Fruit fly (Drosophila melanogaster) whole organism: ENCODE results near the gene CG32202.

Experiments used
- CG8478 ChIP-seq: fragments of >200 bp; optimal IDR thresholded peaks from 2 replicates; lab custom pipeline; 2018; ENCODE audit warnings: inconsistent platforms
- Dll ChIP-seq: fragments of >200 bp; optimal IDR thresholded peaks from 2 replicates; lab custom pipeline; 2017
- pan ChIP-seq: fragments of >200 bp; optimal IDR thresholded peaks from 2 replicates; lab custom pipeline; 2017
- psq ChIP-seq: fragments of >200 bp; optimal IDR thresholded peaks from 2 replicates; lab custom pipeline; 2017
- usp ChIP-seq: fragments of >200 bp; optimal IDR thresholded peaks from 2 replicates; lab custom pipeline; 2017; ENCODE audit warnings: missing biosample characterization, missing genetic modification characterization, mixed read lengths

- TF ChIP-seq CG8478 (lab: Kevin White, UChicago), result no peak
- TF ChIP-seq usp (GFP tag; lab: Kevin White, UChicago), result no peak
- no peak for TF ChIP-seq psq (lab: Kevin White, UChicago)
- no peak for TF ChIP-seq pan
- no peak for TF ChIP-seq Dll (lab: Kevin White, UChicago)
Measured at dm6 chr3L:18667115-18667514, 14.9 kb upstream of the CG32202 start, which contains the start of gene CG42495.
